Fruit fly (Drosophila melanogaster) whole organism, embryonic: ENCODE measurements around the gene Plzf.

ENCODE experiments used
- Atf3 ChIP-seq: fragments of 200-800 bp; sonication (Bioruptor generic); optimal IDR thresholded peaks from 3 replicates; lab custom pipeline; 2016; ENCODE audit warnings: missing biosample characterization, missing genetic modification characterization
- B-H2 ChIP-seq: fragments of 200-800 bp; sonication (Bioruptor generic); optimal IDR thresholded peaks from 2 replicates; lab custom pipeline; 2018; ENCODE audit warnings: missing biosample characterization, mild to moderate bottlenecking, missing genetic modification characterization
- CG10462 ChIP-seq: fragments of 200-800 bp; sonication (Bioruptor generic); optimal IDR thresholded peaks from 2 replicates; lab custom pipeline; 2016; ENCODE audit warnings: missing biosample characterization, missing genetic modification characterization
- CG11247 ChIP-seq: fragments of 200-800 bp; sonication (Bioruptor generic); IDR thresholded peaks from 2 replicates; pipeline ENCODE4 v1.3.6; 2022; ENCODE audit warnings: missing biosample characterization, missing genetic modification characterization
- CG1233 ChIP-seq: fragments of 200-800 bp; sonication (Bioruptor generic); optimal IDR thresholded peaks from 4 replicates; lab custom pipeline; 2018; ENCODE audit warnings: missing biosample characterization, mild to moderate bottlenecking, missing genetic modification characterization
- CG13287 ChIP-seq: fragments of 200-800 bp; sonication (Bioruptor generic); IDR thresholded peaks from 2 replicates; pipeline ENCODE4 v1.3.6; 2022; ENCODE audit warnings: missing biosample characterization, missing genetic modification characterization; ENCODE audit not compliant: partially characterized antibody
- CG17568 ChIP-seq: fragments of 200-800 bp; sonication (Bioruptor generic); optimal IDR thresholded peaks from 2 replicates; lab custom pipeline; 2018; ENCODE audit warnings: missing biosample characterization, mild to moderate bottlenecking, missing genetic modification characterization, moderate library complexity
- CG4282 ChIP-seq: fragments of 200-800 bp; sonication (Bioruptor generic); optimal IDR thresholded peaks from 2 replicates; lab custom pipeline; 2016; ENCODE audit warnings: missing biosample characterization, missing genetic modification characterization
- CG4404 ChIP-seq: fragments of 200-800 bp; sonication (Bioruptor generic); IDR thresholded peaks from 2 replicates; pipeline ENCODE4 v1.3.6; 2022; ENCODE audit warnings: missing biosample characterization, missing genetic modification characterization
- CG4424 ChIP-seq: fragments of 200-800 bp; sonication (Bioruptor generic); optimal IDR thresholded peaks from 3 replicates; lab custom pipeline; 2016; ENCODE audit warnings: missing biosample characterization, missing genetic modification characterization
- CG4707 ChIP-seq: fragments of 200-800 bp; sonication (Bioruptor generic); optimal IDR thresholded peaks from 2 replicates; lab custom pipeline; 2018; ENCODE audit warnings: missing biosample characterization, mild to moderate bottlenecking, missing genetic modification characterization, moderate library complexity
- CG5180 ChIP-seq: fragments of 200-800 bp; sonication (Bioruptor generic); optimal IDR thresholded peaks from 3 replicates; lab custom pipeline; 2017; ENCODE audit warnings: missing biosample characterization, missing genetic modification characterization, mild to moderate bottlenecking, moderate library complexity, missing genetic modification reagents
- CG8089 ChIP-seq: fragments of 200-800 bp; sonication (Bioruptor generic); optimal IDR thresholded peaks from 3 replicates; lab custom pipeline; 2016; ENCODE audit warnings: missing biosample characterization, missing genetic modification characterization
- CG8290 ChIP-seq, 3 experiments: fragments of 200-800 bp; sonication (Bioruptor generic); optimal IDR thresholded peaks; 2 replicates each; lab custom pipeline; 2016 to 2019; ENCODE audit warnings: missing biosample characterization in 3 of 3, missing genetic modification characterization in 3 of 3, mild to moderate bottlenecking in 2 of 3, moderate library complexity in 1 of 3
- D ChIP-seq, 2 experiments: fragments of 200-800 bp in 1 of 2; fragments of >200 bp in 1 of 2; sonication (Bioruptor generic) in 1 of 2; optimal IDR thresholded peaks; 2 replicates in 1 of 2; 3 replicates in 1 of 2; lab custom pipeline; 2017; ENCODE audit warnings: mild to moderate bottlenecking in 1 of 2, missing biosample characterization in 1 of 2, missing genetic modification characterization in 1 of 2, missing genetic modification reagents in 1 of 2
- Dp ChIP-seq: fragments of 200-800 bp; sonication (Bioruptor generic); optimal IDR thresholded peaks from 2 replicates; lab custom pipeline; 2018; ENCODE audit warnings: missing biosample characterization, mild to moderate bottlenecking, missing genetic modification characterization, moderate library complexity
- Dref ChIP-seq: fragments of 200-800 bp; sonication (Bioruptor generic); IDR thresholded peaks from 2 replicates; pipeline ENCODE4 v1.3.6; 2022; ENCODE audit warnings: missing biosample characterization, missing genetic modification characterization
- E2f2 ChIP-seq: fragments of 200-800 bp; sonication (Bioruptor generic); IDR thresholded peaks from 2 replicates; pipeline ENCODE4 v1.3.6; 2022; ENCODE audit warnings: missing biosample characterization, missing genetic modification characterization
- Ets97D ChIP-seq: fragments of 200-800 bp; sonication (Bioruptor generic); optimal IDR thresholded peaks from 3 replicates; lab custom pipeline; 2016; ENCODE audit warnings: missing biosample characterization, missing genetic modification characterization
- HLH3B ChIP-seq: fragments of 200-800 bp; sonication (Bioruptor generic); IDR thresholded peaks from 2 replicates; pipeline ENCODE4 v1.3.6; 2022; ENCODE audit warnings: missing biosample characterization, missing genetic modification characterization
- Hr78 ChIP-seq, 2 experiments: fragments of 200-800 bp in 1 of 2; fragments of >200 bp in 1 of 2; sonication (Bioruptor generic) in 1 of 2; optimal IDR thresholded peaks; 2 replicates each; lab custom pipeline; 2017 to 2019; ENCODE audit warnings: missing biosample characterization in 2 of 2, missing genetic modification characterization in 2 of 2, mild to moderate bottlenecking in 1 of 2, moderate library complexity in 1 of 2
- Lim3 ChIP-seq: fragments of 200-800 bp; sonication (Bioruptor generic); IDR thresholded peaks from 2 replicates; pipeline ENCODE4 v1.3.6; 2022; ENCODE audit warnings: missing biosample characterization, missing genetic modification characterization
- Max ChIP-seq: fragments of 200-800 bp; sonication (Bioruptor generic); optimal IDR thresholded peaks from 2 replicates; lab custom pipeline; 2016; ENCODE audit warnings: missing biosample characterization, mild to moderate bottlenecking, missing genetic modification characterization
- Mrtf ChIP-seq: fragments of 200-800 bp; sonication (Bioruptor generic); IDR thresholded peaks from 3 replicates; pipeline ENCODE4 v1.3.6; 2022; ENCODE audit warnings: missing biosample characterization, missing genetic modification characterization
- Pdp1 ChIP-seq, 2 experiments: fragments of 200-800 bp; sonication (Bioruptor generic); optimal IDR thresholded peaks; 3 replicates each; lab custom pipeline; 2016; ENCODE audit warnings: missing biosample characterization in 2 of 2, missing genetic modification characterization in 2 of 2, mild to moderate bottlenecking in 1 of 2, moderate library complexity in 1 of 2
- Ravus ChIP-seq: fragments of 200-800 bp; sonication (Bioruptor generic); IDR thresholded peaks from 2 replicates; pipeline ENCODE4 v1.3.6; 2022; ENCODE audit warnings: missing biosample characterization, missing genetic modification characterization
- Sry-β ChIP-seq: fragments of 200-800 bp; sonication (Bioruptor generic); optimal IDR thresholded peaks from 2 replicates; lab custom pipeline; 2018; ENCODE audit warnings: missing biosample characterization, mild to moderate bottlenecking, missing genetic modification characterization, moderate library complexity
- cad ChIP-seq: fragments of >200 bp; optimal IDR thresholded peaks from 2 replicates; lab custom pipeline; 2017; ENCODE audit warnings: missing biosample characterization, missing genetic modification characterization
- cato ChIP-seq: fragments of 200-800 bp; sonication (Bioruptor generic); optimal IDR thresholded peaks from 2 replicates; lab custom pipeline; 2016; ENCODE audit warnings: missing biosample characterization, missing genetic modification characterization, borderline replicate concordance
- chm ChIP-seq: fragments of 200-800 bp; sonication (Bioruptor generic); IDR thresholded peaks from 2 replicates; pipeline ENCODE4 v1.3.6; 2022; ENCODE audit warnings: missing biosample characterization, missing genetic modification characterization
- ci ChIP-seq: fragments of 200-800 bp; sonication (Bioruptor generic); IDR thresholded peaks from 3 replicates; pipeline ENCODE4 v1.3.6; 2022; ENCODE audit warnings: missing biosample characterization, missing genetic modification characterization
- cwo ChIP-seq: fragments of 200-800 bp; sonication (Bioruptor generic); optimal IDR thresholded peaks from 3 replicates; lab custom pipeline; 2017; ENCODE audit warnings: missing biosample characterization, missing genetic modification characterization, mild to moderate bottlenecking, moderate library complexity, missing genetic modification reagents
- dan ChIP-seq: fragments of 200-800 bp; sonication (Bioruptor generic); IDR thresholded peaks from 2 replicates; pipeline ENCODE4 v1.3.6; 2022; ENCODE audit warnings: missing biosample characterization, missing genetic modification characterization
- dimm ChIP-seq: fragments of 200-800 bp; sonication (Bioruptor generic); IDR thresholded peaks from 2 replicates; pipeline ENCODE4 v1.3.6; 2022; ENCODE audit warnings: missing biosample characterization, missing genetic modification characterization
- dm ChIP-seq: fragments of 200-800 bp; sonication (Bioruptor generic); optimal IDR thresholded peaks from 3 replicates; lab custom pipeline; 2016; ENCODE audit warnings: missing biosample characterization, missing genetic modification characterization
- dysf ChIP-seq: fragments of 200-800 bp; sonication (Bioruptor generic); IDR thresholded peaks from 3 replicates; pipeline ENCODE4 v1.3.6; 2022; ENCODE audit warnings: missing biosample characterization, missing genetic modification characterization
- fu2 ChIP-seq: fragments of 200-800 bp; sonication (Bioruptor generic); optimal IDR thresholded peaks from 2 replicates; lab custom pipeline; 2016; ENCODE audit warnings: missing biosample characterization, missing genetic modification characterization
- gfzf ChIP-seq: fragments of 200-800 bp; sonication (Bioruptor generic); optimal IDR thresholded peaks from 2 replicates; lab custom pipeline; 2016; ENCODE audit warnings: missing biosample characterization, mild to moderate bottlenecking, missing genetic modification characterization, moderate library complexity
- gsb-n ChIP-seq: fragments of 200-800 bp; sonication (Bioruptor generic); optimal IDR thresholded peaks from 3 replicates; lab custom pipeline; 2018; ENCODE audit warnings: missing biosample characterization, mild to moderate bottlenecking, missing genetic modification characterization
- klu ChIP-seq: fragments of 200-800 bp; sonication (Bioruptor generic); IDR thresholded peaks from 2 replicates; pipeline ENCODE4 v1.3.6; 2022; ENCODE audit warnings: missing biosample characterization, missing genetic modification characterization
- luna ChIP-seq: fragments of 200-800 bp; sonication (Bioruptor generic); optimal IDR thresholded peaks from 2 replicates; lab custom pipeline; 2016; ENCODE audit warnings: missing biosample characterization, missing genetic modification characterization
- nau ChIP-seq: fragments of 200-800 bp; sonication (Bioruptor generic); optimal IDR thresholded peaks from 3 replicates; lab custom pipeline; 2017; ENCODE audit warnings: missing biosample characterization, mild to moderate bottlenecking, missing genetic modification characterization, missing genetic modification reagents
- peb ChIP-seq: fragments of 200-800 bp; sonication (Bioruptor generic); IDR thresholded peaks from 2 replicates; pipeline ENCODE4 v1.3.6; 2022; ENCODE audit warnings: missing biosample characterization, missing genetic modification characterization
- phol ChIP-seq: fragments of 200-800 bp; sonication (Bioruptor generic); optimal IDR thresholded peaks from 3 replicates; lab custom pipeline; 2018; ENCODE audit warnings: missing biosample characterization, mild to moderate bottlenecking, missing genetic modification characterization, moderate library complexity
- psq ChIP-seq: fragments of 200-800 bp; sonication (Bioruptor generic); optimal IDR thresholded peaks from 2 replicates; lab custom pipeline; 2017; ENCODE audit warnings: missing biosample characterization, missing genetic modification characterization
- ranshi ChIP-seq: fragments of 200-800 bp; sonication (Bioruptor generic); IDR thresholded peaks from 2 replicates; pipeline ENCODE4 v1.3.6; 2022; ENCODE audit warnings: missing biosample characterization, missing genetic modification characterization
- sc ChIP-seq, 3 experiments: fragments of >200 bp in 2 of 3; fragments of 200-800 bp in 1 of 3; sonication (Bioruptor generic) in 1 of 3; optimal IDR thresholded peaks; 2 replicates in 2 of 3; 3 replicates in 1 of 3; lab custom pipeline; 2017; ENCODE audit warnings: mild to moderate bottlenecking in 1 of 3, missing biosample characterization in 1 of 3, missing genetic modification characterization in 1 of 3, missing genetic modification reagents in 1 of 3
- sob ChIP-seq: fragments of 200-800 bp; sonication (Bioruptor generic); IDR thresholded peaks from 2 replicates; pipeline ENCODE4 v1.3.6; 2022; ENCODE audit warnings: missing biosample characterization, missing genetic modification characterization
- wor ChIP-seq: fragments of 200-800 bp; sonication (Bioruptor generic); IDR thresholded peaks from 2 replicates; pipeline ENCODE4 v1.3.6; 2022; ENCODE audit warnings: missing biosample characterization, missing genetic modification characterization
- zf30C ChIP-seq: fragments of 200-800 bp; sonication (Bioruptor generic); optimal IDR thresholded peaks from 3 replicates; lab custom pipeline; 2018; ENCODE audit warnings: missing biosample characterization, mild to moderate bottlenecking, missing genetic modification characterization

Gene Plzf

DNA sequence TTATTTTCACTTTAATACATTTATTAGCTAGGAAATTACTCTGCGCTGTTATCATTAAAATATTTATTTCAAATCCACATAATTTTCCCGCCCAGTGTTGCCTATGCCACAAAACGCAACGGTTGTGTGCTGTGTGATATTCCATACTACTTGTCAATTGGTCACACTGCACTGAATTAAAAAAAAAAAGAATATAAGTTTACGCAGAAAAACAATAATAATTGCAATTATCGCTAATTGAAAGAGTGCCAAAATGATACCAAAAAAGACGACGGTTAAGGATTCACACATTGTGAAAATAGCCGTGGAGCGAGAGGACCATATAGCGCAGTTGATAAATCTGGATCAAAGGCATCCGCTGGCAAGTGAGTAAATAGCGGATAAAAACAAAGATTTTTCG lies 49.0 kb upstream of the Plzf start, which contains the start of gene Ced-12 (continued):
- no peak for TF ChIP-seq sc (optimal IDR thresholded peaks at IDR 0.05; lab: Kevin White, UChicago)
- no peak for TF ChIP-seq sc (GFP tag; optimal IDR thresholded peaks at IDR 0.05; lab: Kevin White, UChicago)
- no peak for TF ChIP-seq peb
- no peak for TF ChIP-seq CG10462 (GFP tag; lab: Kevin White, UChicago)
- TF ChIP-seq Lim3 (GFP tag; lab: Robert Waterston, UW) = no peak
- no peak for TF ChIP-seq ranshi (GFP tag; lab: Robert Waterston, UW)
- TF ChIP-seq E2f2 (GFP tag; lab: Robert Waterston, UW) = peak; percentile 96
- peak; percentile 87 for TF ChIP-seq gfzf (GFP tag; lab: Kevin White, UChicago)
- peak; percentile 66 for TF ChIP-seq Sry-β (GFP tag; lab: Kevin White, UChicago)
- TF ChIP-seq wor (GFP tag; lab: Robert Waterston, UW) = no peak
- peak in 1 of 2 experiments; percentile 13 for TF ChIP-seq Pdp1 (GFP tag; optimal IDR thresholded peaks at IDR 0.05; lab: Kevin White, UChicago)
- no peak for TF ChIP-seq D (optimal IDR thresholded peaks at IDR 0.05; lab: Kevin White, UChicago)
- no peak for TF ChIP-seq D (GFP tag; optimal IDR thresholded peaks at IDR 0.05; lab: Kevin White, UChicago)
- TF ChIP-seq dan (GFP tag; lab: Robert Waterston, UW) = no peak
- TF ChIP-seq CG4404 = no peak
- peak; percentile 17; the same call in 1 of the 2 replicates for TF ChIP-seq CG13287 (GFP tag; lab: Robert Waterston, UW)
- TF ChIP-seq Ravus = no peak
- no peak for TF ChIP-seq CG8089 (GFP tag; lab: Kevin White, UChicago)
- no peak for TF ChIP-seq cad
- TF ChIP-seq nau = no peak
- no peak for TF ChIP-seq Hr78 (GFP tag; optimal IDR thresholded peaks at IDR 0.05; lab: Kevin White, UChicago)
- TF ChIP-seq CG1233 (GFP tag; lab: Kevin White, UChicago) = no peak
- TF ChIP-seq dysf (GFP tag; lab: Robert Waterston, UW) = no peak
- TF ChIP-seq dm (GFP tag; lab: Kevin White, UChicago) = no peak
- no peak for TF ChIP-seq klu (GFP tag; lab: Robert Waterston, UW)
- peak; percentile 37 for TF ChIP-seq Ets97D (GFP tag; lab: Kevin White, UChicago)
- no peak for TF ChIP-seq CG8290 (GFP tag; optimal IDR thresholded peaks at IDR 0.05; lab: Kevin White, UChicago)
- TF ChIP-seq CG8290 (tag; optimal IDR thresholded peaks at IDR 0.05; lab: Kevin White, UChicago) = no peak
- no peak for TF ChIP-seq CG5180 (GFP tag; lab: Kevin White, UChicago)
- TF ChIP-seq chm (GFP tag; lab: Robert Waterston, UW) = no peak
- no peak for TF ChIP-seq CG17568 (GFP tag; lab: Kevin White, UChicago)
- TF ChIP-seq HLH3B (GFP tag; lab: Robert Waterston, UW) = no peak
- TF ChIP-seq Atf3 = no peak

DNA sequence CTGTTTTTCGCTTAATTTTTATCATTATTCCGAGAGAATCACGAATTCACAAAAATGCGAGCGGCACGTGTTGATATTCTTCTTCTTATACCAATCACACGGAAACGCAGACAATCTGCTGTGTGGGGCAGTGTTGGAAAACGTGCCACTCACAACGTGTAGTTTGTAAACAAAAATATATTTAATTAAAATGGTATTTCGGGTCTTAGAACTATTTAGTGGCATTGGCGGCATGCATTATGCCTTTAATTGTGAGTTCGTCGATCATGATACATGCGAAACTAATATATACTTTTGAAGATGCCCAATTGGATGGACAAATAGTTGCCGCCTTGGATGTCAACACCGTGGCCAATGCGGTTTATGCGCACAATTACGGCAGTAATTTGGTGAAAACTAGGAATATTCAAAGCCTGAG lies 47.7 kb upstream of the Plzf start, which contains the start of the genes CG6712 and Mt2:
Gene CG6712 (minus strand): TSS at position 116 of the 418 bp plus-strand sequence.
Gene Mt2 (plus strand): TSS at position 130 of the 418 bp plus-strand sequence.
- TF ChIP-seq dimm (GFP tag; lab: Robert Waterston, UW) (no peak), dm (GFP tag; lab: Kevin White, UChicago) (peak; percentile 96), ci (GFP tag; lab: Robert Waterston, UW) (0 out of 3 replicates have a peak, but pooled peaks have one; percentile 44), CG4424 (GFP tag; lab: Kevin White, UChicago) (no peak), Dref (GFP tag; lab: Robert Waterston, UW) (0 out of 2 replicates have a peak, but pooled peaks have one; percentile 33), sob (GFP tag; lab: Robert Waterston, UW) (peak; percentile 36; the same call in 1 of the 2 replicates), CG4282 (GFP tag; lab: Kevin White, UChicago) (no peak), psq (GFP tag; lab: Kevin White, UChicago) (no peak), CG4707 (GFP tag; lab: Kevin White, UChicago) (no peak), CG11247 (peak; percentile 39; the same call in 1 of the 2 replicates), dysf (GFP tag; lab: Robert Waterston, UW) (0 out of 3 replicates have a peak, but pooled peaks have one; percentile 7), Mrtf (no peak), fu2 (peak; percentile 37), Max (GFP tag; lab: Kevin White, UChicago) (peak; percentile 93), luna (GFP tag; lab: Kevin White, UChicago) (no peak), phol (peak; percentile 19), cato (GFP tag; lab: Kevin White, UChicago) (no peak), zf30C (GFP tag; lab: Kevin White, UChicago) (no peak), Dp (GFP tag; lab: Kevin White, UChicago) (peak; percentile 30), B-H2 (GFP tag; lab: Kevin White, UChicago) (peak; percentile 52), cwo (GFP tag; lab: Kevin White, UChicago) (peak; percentile 93), gsb-n (tag; lab: Kevin White, UChicago) (peak; percentile 37)
